Worm (Caenorhabditis elegans) whole organism, early embryonic: ENCODE measurements around the gene asd-1.

Source experiments
- B0310.2 ChIP-seq: sonication (generic microtip); optimal IDR thresholded peaks from 2 replicates; lab custom pipeline; 2016; ENCODE audit warnings: mild to moderate bottlenecking, missing genetic modification characterization, missing compliant biosample characterization
- F13C5.2 ChIP-seq: sonication (generic microtip); optimal IDR thresholded peaks from 2 replicates; lab custom pipeline; 2017; ENCODE audit warnings: mild to moderate bottlenecking, missing genetic modification characterization, inconsistent platforms, missing compliant biosample characterization
- aly-1 ChIP-seq: sonication (generic microtip); optimal IDR thresholded peaks from 2 replicates; lab custom pipeline; 2016; ENCODE audit warnings: missing genetic modification characterization, missing compliant biosample characterization
- ama-1 ChIP-seq: fragments of 150-350 bp; optimal IDR thresholded peaks from 2 replicates; lab custom pipeline; 2014
- ceh-13 ChIP-seq: fragments of 200-800 bp; sonication (Bioruptor generic); optimal IDR thresholded peaks from 2 replicates; lab custom pipeline; 2018; ENCODE audit warnings: mild to moderate bottlenecking, missing genetic modification characterization, missing compliant biosample characterization
- flt-1 ChIP-seq: fragments of 200-800 bp; sonication (Bioruptor generic); IDR thresholded peaks from 2 replicates; pipeline ENCODE4 v1.3.6; 2022; ENCODE audit warnings: missing genetic modification characterization, missing compliant biosample characterization
- hnd-1 ChIP-seq: sonication (generic microtip); optimal IDR thresholded peaks from 2 replicates; lab custom pipeline; 2016; ENCODE audit warnings: missing genetic modification characterization, missing compliant biosample characterization
- pes-1 ChIP-seq: fragments of 200-800 bp; sonication (Bioruptor generic); IDR thresholded peaks from 2 replicates; pipeline ENCODE4 v1.3.6; 2022; ENCODE audit warnings: missing genetic modification reagents, missing genetic modification characterization, missing compliant biosample characterization
- tbx-11 ChIP-seq: fragments of 200-800 bp; sonication (Bioruptor generic); IDR thresholded peaks from 2 replicates; pipeline ENCODE4 v1.3.6; 2022; ENCODE audit warnings: missing genetic modification characterization, missing compliant biosample characterization
- tbx-37 ChIP-seq: fragments of 200-800 bp; sonication (Bioruptor generic); conservative IDR thresholded peaks from 2 replicates; pipeline ENCODE4 v1.3.6; 2022; ENCODE audit warnings: missing genetic modification reagents, missing genetic modification characterization, missing compliant biosample characterization
- tra-4 ChIP-seq: sonication (generic microtip); optimal IDR thresholded peaks from 2 replicates; lab custom pipeline; 2017; ENCODE audit warnings: missing genetic modification characterization, missing compliant biosample characterization

ce11 chrIII:4196301-4196987 is 641 bp upstream of the asd-1 start:
- no peak for TF ChIP-seq ama-1 (lab: Kevin White, UChicago)
- TF ChIP-seq B0310.2, result no peak
- TF ChIP-seq ceh-13, result no peak
- no peak for TF ChIP-seq hnd-1 (tag; lab: Kevin White, UChicago)
- no peak for TF ChIP-seq pes-1 (GFP tag; lab: Robert Waterston, UW)
- no peak for TF ChIP-seq tbx-11 (GFP tag; lab: Robert Waterston, UW)
- no peak for TF ChIP-seq flt-1 (GFP tag; lab: Robert Waterston, UW)
- no peak for TF ChIP-seq aly-1 (tag; lab: Kevin White, UChicago)
- peak; percentile 59; the same call in 1 of the 2 replicates for TF ChIP-seq tbx-37 (GFP tag; lab: Robert Waterston, UW)
- TF ChIP-seq tra-4 (tag; lab: Kevin White, UChicago), result no peak
- TF ChIP-seq F13C5.2 (tag; lab: Kevin White, UChicago), result no peak
